Worm (Caenorhabditis elegans) whole organism, L4 larva: ENCODE results near the gene ZC53.1.

Source experiments
- F10B5.3 ChIP-seq: sonication (generic microtip); optimal IDR thresholded peaks from 2 replicates; lab custom pipeline; 2016; ENCODE audit warnings: mild to moderate bottlenecking, missing genetic modification characterization, missing compliant biosample characterization
- F26F4.8 ChIP-seq: fragments of 200-800 bp; sonication (Bioruptor generic); conservative IDR thresholded peaks from 2 replicates; pipeline ENCODE4 v1.3.6; 2022; ENCODE audit warnings: missing genetic modification characterization, missing compliant biosample characterization
- F37D6.2 ChIP-seq: sonication (generic microtip); optimal IDR thresholded peaks from 2 replicates; lab custom pipeline; 2016; ENCODE audit warnings: mild to moderate bottlenecking, missing genetic modification characterization, missing compliant biosample characterization
- T26A8.4 ChIP-seq: fragments of 200-800 bp; sonication (Bioruptor generic); IDR thresholded peaks from 2 replicates; pipeline ENCODE4 v1.3.6; 2022; ENCODE audit warnings: missing genetic modification characterization, missing compliant biosample characterization
- ZK337.2 ChIP-seq: fragments of 200-800 bp; sonication (Bioruptor generic); IDR thresholded peaks from 2 replicates; pipeline ENCODE4 v1.3.6; 2022; ENCODE audit warnings: missing genetic modification reagents, missing genetic modification characterization, missing compliant biosample characterization
- ZK546.5 ChIP-seq, 2 experiments: sonication (generic microtip); optimal IDR thresholded peaks; 2 replicates each; lab custom pipeline; 2017; ENCODE audit warnings: missing biosample characterization in 2 of 2, missing genetic modification characterization in 2 of 2
- aha-1 ChIP-seq: fragments of 150-350 bp; peaks from one replicate; lab custom pipeline; 2014; ENCODE audit warnings: missing biosample characterization, missing genetic modification characterization
- ceh-20 ChIP-seq: fragments of 200-800 bp; sonication (Bioruptor generic); IDR thresholded peaks from 2 replicates; pipeline ENCODE4 v1.3.6; 2022; ENCODE audit warnings: missing genetic modification reagents, missing genetic modification characterization, missing compliant biosample characterization
- ceh-44 ChIP-seq: fragments of 200-800 bp; sonication (Bioruptor generic); IDR thresholded peaks from 2 replicates; pipeline ENCODE4 v1.3.6; 2022; ENCODE audit warnings: missing genetic modification reagents, missing genetic modification characterization, missing compliant biosample characterization
- ceh-62 ChIP-seq: sonication (generic microtip); optimal IDR thresholded peaks from 2 replicates; lab custom pipeline; 2017; ENCODE audit warnings: missing biosample characterization, missing genetic modification characterization
- ces-1 ChIP-seq: fragments of 150-350 bp; sonication (generic microtip); optimal IDR thresholded peaks from 4 replicates; lab custom pipeline; 2014; ENCODE audit warnings: missing biosample characterization, missing genetic modification reagents, missing genetic modification characterization
- ctbp-1 ChIP-seq: fragments of 200-800 bp; sonication (Bioruptor generic); IDR thresholded peaks from 2 replicates; pipeline ENCODE4 v1.3.6; 2022; ENCODE audit warnings: missing genetic modification reagents, missing genetic modification characterization, missing compliant biosample characterization
- daf-16 ChIP-seq, 3 experiments: sonication (generic microtip); optimal IDR thresholded peaks; 2 replicates each; lab custom pipeline; 2016 to 2017; ENCODE audit warnings: missing genetic modification characterization in 3 of 3, missing genetic modification reagents in 3 of 3, mild to moderate bottlenecking in 2 of 3, missing compliant biosample characterization in 2 of 3, missing biosample characterization in 1 of 3, moderate library complexity in 1 of 3
- dmd-6 ChIP-seq: fragments of 200-800 bp; sonication (Bioruptor generic); IDR thresholded peaks from 2 replicates; pipeline ENCODE4 v1.3.6; 2022; ENCODE audit warnings: missing genetic modification reagents, missing genetic modification characterization, missing compliant biosample characterization
- dmd-9 ChIP-seq: fragments of 200-800 bp; sonication (Bioruptor generic); IDR thresholded peaks from 2 replicates; pipeline ENCODE4 v1.3.6; 2022; ENCODE audit warnings: missing genetic modification reagents, missing genetic modification characterization, missing compliant biosample characterization
- dpl-1 ChIP-seq: fragments of 150-350 bp; optimal IDR thresholded peaks from 2 replicates; lab custom pipeline; 2014; ENCODE audit warnings: missing biosample characterization, missing genetic modification reagents, missing genetic modification characterization
- duxl-1 ChIP-seq: sonication (generic microtip); optimal IDR thresholded peaks from 2 replicates; lab custom pipeline; 2016; ENCODE audit warnings: mild to moderate bottlenecking, missing genetic modification characterization, moderate library complexity, missing compliant biosample characterization; ENCODE audit not compliant: poor library complexity
- fos-1 ChIP-seq: fragments of 150-350 bp; optimal IDR thresholded peaks from 2 replicates; lab custom pipeline; 2014; ENCODE audit warnings: missing biosample characterization, missing genetic modification characterization
- hif-1 ChIP-seq, 2 experiments: sonication (generic microtip); optimal IDR thresholded peaks; 2 replicates each; lab custom pipeline; 2016 to 2017; ENCODE audit warnings: missing compliant biosample characterization in 2 of 2, missing genetic modification characterization in 2 of 2, missing genetic modification reagents in 2 of 2, missing genotype in 2 of 2, mild to moderate bottlenecking in 1 of 2
- hlh-11 ChIP-seq: fragments of 200-800 bp; sonication (Bioruptor generic); optimal IDR thresholded peaks from 2 replicates; lab custom pipeline; 2018; ENCODE audit warnings: mild to moderate bottlenecking, missing genetic modification characterization, missing compliant biosample characterization
- hlh-30 ChIP-seq: sonication (generic microtip); optimal IDR thresholded peaks from 2 replicates; lab custom pipeline; 2017; ENCODE audit warnings: antibody characterized with exemption, mild to moderate bottlenecking, missing genetic modification characterization, missing compliant biosample characterization; ENCODE audit not compliant: insufficient read depth
- hmg-1.1 ChIP-seq: fragments of 200-800 bp; sonication (Bioruptor generic); IDR thresholded peaks from 2 replicates; pipeline ENCODE4 v1.3.6; 2022; ENCODE audit warnings: missing genetic modification reagents, missing genetic modification characterization, missing compliant biosample characterization
- jun-1 ChIP-seq: fragments of 150-350 bp; optimal IDR thresholded peaks from 2 replicates; lab custom pipeline; 2014; ENCODE audit warnings: missing biosample characterization, missing genetic modification reagents, missing genetic modification characterization
- lin-1 ChIP-seq: fragments of 200-800 bp; sonication (Bioruptor generic); IDR thresholded peaks from 2 replicates; pipeline ENCODE4 v1.3.6; 2022; ENCODE audit warnings: missing genetic modification reagents, missing genetic modification characterization, missing compliant biosample characterization
- lin-13 ChIP-seq: fragments of 150-350 bp; optimal IDR thresholded peaks from 2 replicates; lab custom pipeline; 2014; ENCODE audit warnings: missing biosample characterization, missing genetic modification reagents, missing genetic modification characterization
- lin-15B ChIP-seq: fragments of 150-350 bp; sonication (generic microtip); optimal IDR thresholded peaks from 3 replicates; lab custom pipeline; 2014; ENCODE audit warnings: missing biosample characterization, missing genetic modification characterization
- lin-29 ChIP-seq: fragments of 200-800 bp; sonication (Bioruptor generic); IDR thresholded peaks from 2 replicates; pipeline ENCODE4 v1.3.6; 2022; ENCODE audit warnings: missing genetic modification reagents, missing genetic modification characterization, missing compliant biosample characterization
- lin-38 ChIP-seq: fragments of 200-800 bp; sonication (Bioruptor generic); IDR thresholded peaks from 2 replicates; pipeline ENCODE4 v1.3.6; 2022; ENCODE audit warnings: missing genetic modification reagents, missing genetic modification characterization, missing compliant biosample characterization
- lir-3 ChIP-seq: sonication (generic microtip); optimal IDR thresholded peaks from 2 replicates; lab custom pipeline; 2016; ENCODE audit warnings: mild to moderate bottlenecking, missing genetic modification characterization, missing compliant biosample characterization
- mdl-1 ChIP-seq, 2 experiments: fragments of 150-350 bp in 1 of 2; sonication (generic microtip) in 1 of 2; optimal IDR thresholded peaks; 2 replicates each; lab custom pipeline; 2014 to 2017; ENCODE audit warnings: missing biosample characterization in 2 of 2, missing genetic modification characterization in 2 of 2
- mep-1 ChIP-seq: fragments of 150-350 bp; sonication (generic microtip); optimal IDR thresholded peaks from 3 replicates; lab custom pipeline; 2014; ENCODE audit warnings: missing biosample characterization, missing genetic modification characterization
- mxl-2 ChIP-seq: fragments of 200-800 bp; sonication (Bioruptor generic); conservative IDR thresholded peaks from 2 replicates; pipeline ENCODE4 v1.3.6; 2022; ENCODE audit warnings: missing genetic modification reagents, missing genetic modification characterization, missing compliant biosample characterization
- nhr-237 ChIP-seq: sonication (generic microtip); optimal IDR thresholded peaks from 2 replicates; lab custom pipeline; 2017; ENCODE audit warnings: missing biosample characterization, missing genetic modification characterization
- nhr-25 ChIP-seq: sonication (generic microtip); optimal IDR thresholded peaks from 2 replicates; lab custom pipeline; 2017; ENCODE audit warnings: missing genetic modification characterization, mild to moderate bottlenecking, missing compliant biosample characterization, antibody characterized with exemption, moderate library complexity, borderline replicate concordance; ENCODE audit not compliant: insufficient read depth
- nhr-28 ChIP-seq: fragments of 150-350 bp; optimal IDR thresholded peaks from 2 replicates; lab custom pipeline; 2014; ENCODE audit warnings: missing biosample characterization, missing genetic modification characterization
- nhr-48 ChIP-seq: sonication (generic microtip); optimal IDR thresholded peaks from 2 replicates; lab custom pipeline; 2016; ENCODE audit warnings: mild to moderate bottlenecking, missing genetic modification characterization, missing compliant biosample characterization
- nhr-6 ChIP-seq: fragments of 150-350 bp; optimal IDR thresholded peaks from 2 replicates; lab custom pipeline; 2014; ENCODE audit warnings: missing biosample characterization, missing genetic modification characterization
- nhr-77 ChIP-seq: fragments of 150-350 bp; optimal IDR thresholded peaks from 2 replicates; lab custom pipeline; 2014; ENCODE audit warnings: missing biosample characterization, missing genetic modification characterization
- pha-4 ChIP-seq, 2 experiments: fragments of 150-350 bp in 1 of 2; fragments of 200-800 bp in 1 of 2; sonication (Bioruptor generic) in 1 of 2; IDR thresholded peaks in 1 of 2; optimal IDR thresholded peaks in 1 of 2; 2 replicates each; pipeline versions ENCODE4 v1.3.6 to Lab custom; 2014 to 2022; ENCODE audit warnings: missing genetic modification characterization in 2 of 2, missing genetic modification reagents in 2 of 2, missing biosample characterization in 1 of 2, missing compliant biosample characterization in 1 of 2
- pqm-1 ChIP-seq: sonication (generic microtip); optimal IDR thresholded peaks from 2 replicates; lab custom pipeline; 2017; ENCODE audit warnings: missing biosample characterization, missing genetic modification characterization
- rbr-2 ChIP-seq: sonication (generic microtip); optimal IDR thresholded peaks from 2 replicates; lab custom pipeline; 2016; ENCODE audit warnings: missing genotype, missing genetic modification characterization, missing compliant biosample characterization
- sdz-12 ChIP-seq: fragments of 200-800 bp; sonication (Bioruptor generic); optimal IDR thresholded peaks from 2 replicates; lab custom pipeline; 2018; ENCODE audit warnings: mild to moderate bottlenecking, missing genetic modification characterization, missing compliant biosample characterization
- snpc-1.2 ChIP-seq: fragments of 200-800 bp; sonication (Bioruptor generic); IDR thresholded peaks from 2 replicates; pipeline ENCODE4 v1.3.6; 2022; ENCODE audit warnings: missing genetic modification reagents, missing genetic modification characterization, missing compliant biosample characterization
- spr-3 ChIP-seq: fragments of 200-800 bp; sonication (Bioruptor generic); optimal IDR thresholded peaks from 2 replicates; lab custom pipeline; 2018; ENCODE audit warnings: mild to moderate bottlenecking, missing genetic modification characterization, missing compliant biosample characterization
- unc-130 ChIP-seq: sonication (generic microtip); optimal IDR thresholded peaks from 2 replicates; lab custom pipeline; 2016; ENCODE audit warnings: missing genetic modification reagents, missing genetic modification characterization, missing compliant biosample characterization
- zfp-2 ChIP-seq: sonication (generic microtip); optimal IDR thresholded peaks from 2 replicates; lab custom pipeline; 2016; ENCODE audit warnings: mild to moderate bottlenecking, missing genetic modification characterization, missing compliant biosample characterization
- zfp-3 ChIP-seq: fragments of 200-800 bp; sonication (Bioruptor generic); conservative IDR thresholded peaks from 2 replicates; pipeline ENCODE4 v1.3.6; 2022; ENCODE audit warnings: missing genetic modification reagents, missing genetic modification characterization, missing compliant biosample characterization
- zip-11 ChIP-seq: fragments of 200-800 bp; sonication (Bioruptor generic); IDR thresholded peaks from 2 replicates; pipeline ENCODE4 v1.3.6; 2022; ENCODE audit warnings: missing genetic modification characterization, missing compliant biosample characterization
- zip-2 ChIP-seq: fragments of 150-350 bp; optimal IDR thresholded peaks from 2 replicates; lab custom pipeline; 2014; ENCODE audit warnings: missing biosample characterization, missing genetic modification characterization
- ztf-7 ChIP-seq: fragments of 150-350 bp; optimal IDR thresholded peaks from 2 replicates; lab custom pipeline; 2014; ENCODE audit warnings: missing biosample characterization, missing genetic modification characterization

ZC53.1 gene

DNA sequence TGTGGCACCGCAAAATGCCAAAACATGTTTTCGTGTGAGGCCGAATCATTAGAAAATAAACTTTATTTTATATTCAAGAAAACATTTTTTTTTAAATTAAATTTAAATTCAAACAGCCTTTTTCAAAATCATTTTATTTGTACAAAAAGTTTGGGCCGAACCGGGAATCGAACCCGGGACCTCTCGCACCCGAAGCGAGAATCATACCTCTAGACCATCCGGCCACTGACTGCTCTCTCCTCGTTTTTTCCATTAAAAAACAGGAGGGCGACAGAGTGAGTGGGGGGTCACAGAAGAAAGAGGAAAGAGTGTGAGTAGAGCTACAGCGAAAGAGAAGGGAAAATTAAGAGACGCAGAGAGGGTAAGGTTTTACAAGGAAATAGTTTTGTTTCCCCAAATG lies 32.5 kb downstream of the ZC53.1 start:
- TF ChIP-seq hlh-30 (tag; lab: Kevin White, UChicago) (peak; percentile 54), zip-11 (GFP tag; lab: Robert Waterston, UW) (no peak), ZK337.2 (GFP tag; lab: Robert Waterston, UW) (0 out of 2 replicates have a peak, but pooled peaks have one; percentile 36), snpc-1.2 (GFP tag; lab: Robert Waterston, UW) (peak; percentile 74), lin-15B (no peak), F26F4.8 (GFP tag; lab: Robert Waterston, UW) (no peak), jun-1 (tag; lab: Kevin White, UChicago) (no peak), ceh-44 (GFP tag; lab: Robert Waterston, UW) (0 out of 2 replicates have a peak, but pooled peaks have one; percentile 31), dpl-1 (GFP tag; lab: Kevin White, UChicago) (peak; percentile 17), ceh-20 (GFP tag; lab: Robert Waterston, UW) (no peak; the same call in 1 of the 2 replicates), ZK546.5 (tag; optimal IDR thresholded peaks at IDR 0.05; lab: Kevin White, UChicago) (no peak), spr-3 (GFP tag; lab: Kevin White, UChicago) (no peak), sdz-12 (GFP tag; lab: Kevin White, UChicago) (peak; percentile 45), duxl-1 (tag; lab: Kevin White, UChicago) (peak; percentile 97), nhr-28 (peak; percentile 20), nhr-48 (tag; lab: Kevin White, UChicago) (no peak), hif-1 (tag; optimal IDR thresholded peaks at IDR 0.05; lab: Kevin White, UChicago) (no peak), lin-13 (GFP tag; lab: Kevin White, UChicago) (peak; percentile 34), rbr-2 (peak; percentile 58), ctbp-1 (GFP tag; lab: Robert Waterston, UW) (no peak), nhr-6 (tag; lab: Kevin White, UChicago) (no peak), lin-29 (no peak), nhr-25 (tag; lab: Kevin White, UChicago) (no peak), F37D6.2 (tag; lab: Kevin White, UChicago) (peak; percentile 44), aha-1 (no peak), mxl-2 (GFP tag; lab: Robert Waterston, UW) (peak; percentile 44; the same call in 1 of the 2 replicates), zip-2 (tag; lab: Kevin White, UChicago) (peak; percentile 12), lir-3 (tag; lab: Kevin White, UChicago) (peak; percentile 46), lin-38 (no peak), nhr-237 (no peak), pqm-1 (tag; lab: Kevin White, UChicago) (no peak), unc-130 (peak; percentile 49), daf-16 (GFP tag; optimal IDR thresholded peaks at IDR 0.05; lab: Kevin White, UChicago) (peak; percentile 44 to 49), daf-16 (tag; optimal IDR thresholded peaks at IDR 0.05; lab: Kevin White, UChicago) (peak; percentile 68), ceh-62 (tag; lab: Kevin White, UChicago) (no peak), nhr-77 (tag; lab: Kevin White, UChicago) (peak; percentile 25), ces-1 (GFP tag; lab: Kevin White, UChicago) (no peak), pha-4 (GFP tag; IDR thresholded peaks at IDR 0.05; lab: Robert Waterston, UW) (peak; percentile 79), pha-4 (tag; optimal IDR thresholded peaks at IDR 0.05; lab: Kevin White, UChicago) (no peak), hlh-11 (no peak), zfp-2 (peak; percentile 53), T26A8.4 (GFP tag; lab: Robert Waterston, UW) (no peak), ztf-7 (tag; lab: Kevin White, UChicago) (peak; percentile 42), mdl-1 (tag; optimal IDR thresholded peaks at IDR 0.05; lab: Kevin White, UChicago) (no peak), zfp-3 (GFP tag; lab: Robert Waterston, UW) (peak; percentile 65; the same call in 1 of the 2 replicates), hmg-1.1 (GFP tag; lab: Robert Waterston, UW) (peak; percentile 91), dmd-9 (GFP tag; lab: Robert Waterston, UW) (0 out of 2 replicates have a peak, but pooled peaks have one; percentile 33), lin-1 (no peak), mep-1 (tag; lab: Kevin White, UChicago) (peak; percentile 76), fos-1 (tag; lab: Kevin White, UChicago) (no peak), F10B5.3 (tag; lab: Kevin White, UChicago) (peak; percentile 51), dmd-6 (GFP tag; lab: Robert Waterston, UW) (peak; percentile 66; the same call in 1 of the 2 replicates)
